Worm (Caenorhabditis elegans) whole organism, L4 larva: Measurements from ENCODE around the gene F49C12.6.
"Not testable (repeated sequence)": the region's sequence is repeated elsewhere in the genome, so short reads cannot be mapped to it uniquely, and the experiment has no call there.

ENCODE experiments used
- F26F4.8 ChIP-seq: fragments of 200-800 bp; sonication (Bioruptor generic); conservative IDR thresholded peaks from 2 replicates; pipeline ENCODE4 v1.3.6; 2022; ENCODE audit warnings: missing genetic modification characterization, missing compliant biosample characterization
- F44E2.7 ChIP-seq: fragments of 200-800 bp; sonication (Bioruptor generic); IDR thresholded peaks from 2 replicates; pipeline ENCODE4 v2.1.2; 2022; ENCODE audit warnings: missing genetic modification characterization, missing compliant biosample characterization
- F49E8.2 ChIP-seq: sonication (generic microtip); optimal IDR thresholded peaks from 2 replicates; lab custom pipeline; 2016; ENCODE audit warnings: missing compliant biosample characterization, mild to moderate bottlenecking, missing genetic modification characterization, borderline replicate concordance
- R02D3.7 ChIP-seq: fragments of 150-350 bp; sonication (generic microtip); optimal IDR thresholded peaks from 3 replicates; lab custom pipeline; 2014; ENCODE audit warnings: missing biosample characterization, missing genetic modification characterization
- T20F7.1 ChIP-seq: fragments of 200-800 bp; sonication (Bioruptor generic); optimal IDR thresholded peaks from 2 replicates; lab custom pipeline; 2018; ENCODE audit warnings: mild to moderate bottlenecking, missing genetic modification characterization, missing compliant biosample characterization
- T26A8.4 ChIP-seq: fragments of 200-800 bp; sonication (Bioruptor generic); IDR thresholded peaks from 2 replicates; pipeline ENCODE4 v1.3.6; 2022; ENCODE audit warnings: missing genetic modification characterization, missing compliant biosample characterization
- Y75B8A.6 ChIP-seq: fragments of 200-800 bp; sonication (Bioruptor generic); IDR thresholded peaks from 2 replicates; pipeline ENCODE4 v1.3.6; 2022; ENCODE audit warnings: missing genetic modification reagents, missing genetic modification characterization, missing compliant biosample characterization
- aha-1 ChIP-seq: fragments of 150-350 bp; peaks from one replicate; lab custom pipeline; 2014; ENCODE audit warnings: missing biosample characterization, missing genetic modification characterization
- ceh-28 ChIP-seq: fragments of 150-350 bp; optimal IDR thresholded peaks from 2 replicates; lab custom pipeline; 2014; ENCODE audit warnings: missing biosample characterization, missing genetic modification reagents, missing genetic modification characterization
- cey-2 ChIP-seq: sonication (generic microtip); optimal IDR thresholded peaks from 3 replicates; lab custom pipeline; 2017; ENCODE audit warnings: missing genetic modification characterization, mild to moderate bottlenecking, missing compliant biosample characterization, antibody characterized with exemption, borderline replicate concordance; ENCODE audit not compliant: insufficient read depth
- daf-16 ChIP-seq, 3 experiments: sonication (generic microtip); optimal IDR thresholded peaks; 2 replicates each; lab custom pipeline; 2016 to 2017; ENCODE audit warnings: missing genetic modification characterization in 3 of 3, missing genetic modification reagents in 3 of 3, mild to moderate bottlenecking in 2 of 3, missing compliant biosample characterization in 2 of 3, missing biosample characterization in 1 of 3, moderate library complexity in 1 of 3
- dmd-8 ChIP-seq: fragments of 200-800 bp; sonication (Bioruptor generic); IDR thresholded peaks from 2 replicates; pipeline ENCODE4 v1.3.6; 2022; ENCODE audit warnings: missing genetic modification characterization, missing compliant biosample characterization
- dpl-1 ChIP-seq: fragments of 150-350 bp; optimal IDR thresholded peaks from 2 replicates; lab custom pipeline; 2014; ENCODE audit warnings: missing biosample characterization, missing genetic modification reagents, missing genetic modification characterization
- duxl-1 ChIP-seq: sonication (generic microtip); optimal IDR thresholded peaks from 2 replicates; lab custom pipeline; 2016; ENCODE audit warnings: mild to moderate bottlenecking, missing genetic modification characterization, moderate library complexity, missing compliant biosample characterization; ENCODE audit not compliant: poor library complexity
- hif-1 ChIP-seq, 2 experiments: sonication (generic microtip); optimal IDR thresholded peaks; 2 replicates each; lab custom pipeline; 2016 to 2017; ENCODE audit warnings: missing compliant biosample characterization in 2 of 2, missing genetic modification characterization in 2 of 2, missing genetic modification reagents in 2 of 2, missing genotype in 2 of 2, mild to moderate bottlenecking in 1 of 2
- hlh-11 ChIP-seq: fragments of 200-800 bp; sonication (Bioruptor generic); optimal IDR thresholded peaks from 2 replicates; lab custom pipeline; 2018; ENCODE audit warnings: mild to moderate bottlenecking, missing genetic modification characterization, missing compliant biosample characterization
- hlh-30 ChIP-seq: sonication (generic microtip); optimal IDR thresholded peaks from 2 replicates; lab custom pipeline; 2017; ENCODE audit warnings: antibody characterized with exemption, mild to moderate bottlenecking, missing genetic modification characterization, missing compliant biosample characterization; ENCODE audit not compliant: insufficient read depth
- lin-1 ChIP-seq: fragments of 200-800 bp; sonication (Bioruptor generic); IDR thresholded peaks from 2 replicates; pipeline ENCODE4 v1.3.6; 2022; ENCODE audit warnings: missing genetic modification reagents, missing genetic modification characterization, missing compliant biosample characterization
- lin-39 ChIP-seq: fragments of 150-350 bp; optimal IDR thresholded peaks from 2 replicates; lab custom pipeline; 2014; ENCODE audit warnings: missing biosample characterization, missing genetic modification reagents, missing genetic modification characterization
- madf-9 ChIP-seq: fragments of 200-800 bp; sonication (Bioruptor generic); conservative IDR thresholded peaks from 2 replicates; pipeline ENCODE4 v1.3.6; 2022; ENCODE audit warnings: missing genetic modification reagents, missing genetic modification characterization, missing compliant biosample characterization
- mdl-1 ChIP-seq, 2 experiments: fragments of 150-350 bp in 1 of 2; sonication (generic microtip) in 1 of 2; optimal IDR thresholded peaks; 2 replicates each; lab custom pipeline; 2014 to 2017; ENCODE audit warnings: missing biosample characterization in 2 of 2, missing genetic modification characterization in 2 of 2
- mxl-3 ChIP-seq: fragments of 200-800 bp; sonication (Bioruptor generic); optimal IDR thresholded peaks from 2 replicates; lab custom pipeline; 2018; ENCODE audit warnings: mild to moderate bottlenecking, missing genetic modification characterization, missing compliant biosample characterization
- nhr-111 ChIP-seq: fragments of 200-800 bp; sonication (Bioruptor generic); optimal IDR thresholded peaks from 2 replicates; lab custom pipeline; 2018; ENCODE audit warnings: mild to moderate bottlenecking, missing genetic modification characterization, missing compliant biosample characterization
- nhr-25 ChIP-seq: sonication (generic microtip); optimal IDR thresholded peaks from 2 replicates; lab custom pipeline; 2017; ENCODE audit warnings: missing genetic modification characterization, mild to moderate bottlenecking, missing compliant biosample characterization, antibody characterized with exemption, moderate library complexity, borderline replicate concordance; ENCODE audit not compliant: insufficient read depth
- nhr-28 ChIP-seq: fragments of 150-350 bp; optimal IDR thresholded peaks from 2 replicates; lab custom pipeline; 2014; ENCODE audit warnings: missing biosample characterization, missing genetic modification characterization
- nhr-41 ChIP-seq: fragments of 200-800 bp; sonication (Bioruptor generic); IDR thresholded peaks from 2 replicates; pipeline ENCODE4 v1.3.6; 2022; ENCODE audit warnings: missing genetic modification reagents, missing genetic modification characterization, missing compliant biosample characterization
- nhr-48 ChIP-seq: sonication (generic microtip); optimal IDR thresholded peaks from 2 replicates; lab custom pipeline; 2016; ENCODE audit warnings: mild to moderate bottlenecking, missing genetic modification characterization, missing compliant biosample characterization
- nhr-77 ChIP-seq: fragments of 150-350 bp; optimal IDR thresholded peaks from 2 replicates; lab custom pipeline; 2014; ENCODE audit warnings: missing biosample characterization, missing genetic modification characterization
- php-3 ChIP-seq: fragments of 200-800 bp; sonication (Bioruptor generic); IDR thresholded peaks from 2 replicates; pipeline ENCODE4 v1.3.6; 2022; ENCODE audit warnings: missing genetic modification reagents, missing genetic modification characterization, missing compliant biosample characterization
- pqm-1 ChIP-seq: sonication (generic microtip); optimal IDR thresholded peaks from 2 replicates; lab custom pipeline; 2017; ENCODE audit warnings: missing biosample characterization, missing genetic modification characterization
- snpc-1.2 ChIP-seq: fragments of 200-800 bp; sonication (Bioruptor generic); IDR thresholded peaks from 2 replicates; pipeline ENCODE4 v1.3.6; 2022; ENCODE audit warnings: missing genetic modification reagents, missing genetic modification characterization, missing compliant biosample characterization
- spr-1 ChIP-seq: sonication (generic microtip); optimal IDR thresholded peaks from 2 replicates; lab custom pipeline; 2016; ENCODE audit warnings: mild to moderate bottlenecking, missing genetic modification characterization, missing compliant biosample characterization
- tra-1 ChIP-seq: fragments of 200-800 bp; sonication (Bioruptor generic); IDR thresholded peaks from 2 replicates; pipeline ENCODE4 v1.3.6; 2022; ENCODE audit warnings: missing genetic modification reagents, missing genetic modification characterization, missing compliant biosample characterization
- unc-39 ChIP-seq: sonication (generic microtip); optimal IDR thresholded peaks from 2 replicates; lab custom pipeline; 2017; ENCODE audit warnings: missing biosample characterization, missing genetic modification characterization
- zip-11 ChIP-seq: fragments of 200-800 bp; sonication (Bioruptor generic); IDR thresholded peaks from 2 replicates; pipeline ENCODE4 v1.3.6; 2022; ENCODE audit warnings: missing genetic modification characterization, missing compliant biosample characterization
- ztf-7 ChIP-seq: fragments of 150-350 bp; optimal IDR thresholded peaks from 2 replicates; lab custom pipeline; 2014; ENCODE audit warnings: missing biosample characterization, missing genetic modification characterization

Gene F49C12.6

DNA sequence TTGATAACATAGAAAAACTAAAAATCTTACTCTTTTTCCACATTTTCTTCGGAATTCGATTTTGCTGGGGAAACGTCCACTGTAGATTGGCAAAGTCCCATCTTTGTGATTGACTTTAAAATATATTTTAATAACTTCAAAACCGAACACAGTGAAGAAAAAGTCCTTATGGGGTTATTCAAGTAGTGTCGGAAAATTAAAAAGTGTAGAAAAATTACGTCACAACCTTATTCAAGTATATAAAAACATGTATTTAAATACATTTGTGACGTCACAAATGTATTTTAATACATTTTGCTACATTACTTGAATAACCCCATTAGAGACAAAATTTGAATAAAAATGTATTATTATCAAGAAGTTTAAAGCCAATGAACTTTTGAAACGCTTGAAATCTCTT is 4.0 kb upstream of the F49C12.6 start, which contains the start of gene F49C12.7:
Gene F49C12.7 (minus strand): TSS at position 101 of the 400 bp plus-strand sequence.
- TF ChIP-seq ceh-28 (tag; lab: Kevin White, UChicago); Y75B8A.6 (GFP tag; lab: Robert Waterston, UW); F49E8.2: not testable (repeated sequence)
- TF ChIP-seq, all 104 proteins: peak for 0; not testable (repeated sequence) for 104

DNA sequence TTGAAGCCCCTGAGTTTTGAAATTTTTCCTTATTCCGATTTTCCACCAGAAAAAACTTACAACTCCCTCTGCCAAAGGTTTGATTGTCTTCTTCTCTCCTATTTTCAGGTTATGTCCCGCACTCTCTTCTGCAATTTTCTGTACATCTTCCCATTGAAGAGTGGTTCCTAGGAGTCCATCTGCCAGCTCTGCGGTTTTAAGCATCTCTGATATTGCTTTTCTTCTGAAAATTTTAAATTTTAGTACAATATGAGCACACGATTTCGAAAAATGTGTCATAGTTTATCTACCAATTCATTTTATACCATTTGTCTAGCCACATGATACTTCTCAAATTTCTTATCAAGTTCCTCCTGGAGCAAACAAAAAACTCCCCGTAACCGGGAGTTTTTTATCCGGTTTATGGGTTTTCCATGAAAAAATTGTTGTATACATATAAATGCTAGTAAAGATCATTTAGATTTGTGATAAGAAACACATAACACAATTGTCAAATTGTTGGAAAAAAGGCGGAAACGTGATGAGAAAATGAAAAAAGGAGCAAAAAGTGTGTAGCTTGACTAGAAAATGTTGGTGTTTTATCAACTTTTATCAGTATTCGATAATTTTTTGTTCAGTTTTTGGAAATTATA is 2.2 kb upstream of the F49C12.6 start:
- TF ChIP-seq nhr-28 (tag; lab: Kevin White, UChicago): peak; percentile 71
- no peak for TF ChIP-seq nhr-41 (GFP tag; lab: Robert Waterston, UW)
- no peak for TF ChIP-seq mxl-3 (GFP tag; lab: Kevin White, UChicago)
- no peak for TF ChIP-seq hlh-30
- TF ChIP-seq lin-1 (GFP tag; lab: Robert Waterston, UW): peak; percentile 20; the same call in 1 of the 2 replicates
- TF ChIP-seq mdl-1 (tag; optimal IDR thresholded peaks at IDR 0.05; lab: Kevin White, UChicago): peak in 1 of 2 experiments; percentile 43
- no peak for TF ChIP-seq snpc-1.2 (GFP tag; lab: Robert Waterston, UW)
- peak; percentile 13 for TF ChIP-seq T20F7.1
- TF ChIP-seq hlh-11: peak; percentile 57
- no peak for TF ChIP-seq cey-2 (tag; lab: Kevin White, UChicago)
- TF ChIP-seq nhr-77 (tag; lab: Kevin White, UChicago): peak; percentile 74
- TF ChIP-seq zip-11 (GFP tag; lab: Robert Waterston, UW): no peak
- TF ChIP-seq duxl-1 (tag; lab: Kevin White, UChicago): no peak
- TF ChIP-seq madf-9: no peak
- peak; percentile 91 for TF ChIP-seq aha-1 (tag; lab: Kevin White, UChicago)
- TF ChIP-seq php-3 (GFP tag; lab: Robert Waterston, UW): 0 out of 2 replicates have a peak, but pooled peaks have one; percentile 32
- TF ChIP-seq daf-16 (GFP tag; optimal IDR thresholded peaks at IDR 0.05; lab: Kevin White, UChicago): no peak
- TF ChIP-seq daf-16 (tag; optimal IDR thresholded peaks at IDR 0.05; lab: Kevin White, UChicago): peak; percentile 62
- TF ChIP-seq pqm-1 (tag; lab: Kevin White, UChicago): peak; percentile 44
- TF ChIP-seq tra-1 (GFP tag; lab: Robert Waterston, UW): no peak
- TF ChIP-seq spr-1 (tag; lab: Kevin White, UChicago): no peak
- no peak for TF ChIP-seq hif-1 (tag; optimal IDR thresholded peaks at IDR 0.05; lab: Kevin White, UChicago)
- TF ChIP-seq, all 104 proteins: peak for 10

DNA sequence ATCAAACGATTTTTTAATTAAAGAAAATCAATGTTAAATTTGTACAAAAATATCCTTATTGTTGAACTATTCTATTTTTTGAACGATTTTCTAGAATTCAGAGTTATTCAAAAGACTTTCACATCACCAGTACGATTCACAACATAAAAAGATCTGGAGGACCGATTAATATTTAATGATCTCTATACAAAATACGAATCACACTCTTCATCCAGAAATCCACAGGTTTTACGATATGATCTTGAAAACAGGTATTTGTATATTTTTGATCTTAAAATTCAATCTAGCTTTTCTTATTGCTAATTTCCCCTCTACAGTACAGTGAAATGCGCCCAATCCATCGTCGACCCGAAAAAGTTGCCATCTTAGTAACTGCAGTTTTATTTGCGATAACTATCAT is 4.3 kb downstream of the F49C12.6 start, which contains the start of gene F49C12.5:
Gene F49C12.5 (plus strand): TSS at position 301 of the 400 bp plus-strand sequence.
- TF ChIP-seq unc-39 (tag; lab: Kevin White, UChicago) (no peak), dpl-1 (GFP tag; lab: Kevin White, UChicago) (no peak)

DNA sequence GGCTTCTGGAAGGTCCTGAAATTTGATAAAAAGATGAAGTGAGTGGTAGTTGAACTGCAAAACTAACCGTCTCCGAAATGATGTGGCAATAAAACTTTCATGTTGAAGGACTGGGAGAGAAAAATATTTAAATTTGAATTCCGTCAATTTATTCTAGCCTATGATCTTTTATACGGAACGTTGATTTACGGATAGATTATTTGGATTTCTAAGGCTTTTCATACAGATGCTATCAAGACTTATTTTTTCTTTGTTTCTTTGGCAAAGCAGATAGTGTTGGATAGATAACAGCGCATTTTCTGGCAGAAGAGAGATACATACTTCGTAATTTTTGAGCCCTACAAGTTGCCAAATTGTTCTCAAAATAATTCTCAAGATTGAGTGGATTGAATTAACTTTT is 4.9 kb downstream of the F49C12.6 start, which contains the start of gene F49C12.4:
Gene F49C12.4 (minus strand): TSS at position 101 of the 400 bp plus-strand sequence.
- TF ChIP-seq F26F4.8 (GFP tag; lab: Robert Waterston, UW) (no peak), nhr-48 (tag; lab: Kevin White, UChicago) (no peak), T26A8.4 (no peak), nhr-41 (GFP tag; lab: Robert Waterston, UW) (no peak), ztf-7 (tag; lab: Kevin White, UChicago) (no peak), lin-39 (tag; lab: Kevin White, UChicago) (no peak), nhr-25 (tag; lab: Kevin White, UChicago) (no peak), T20F7.1 (no peak), F44E2.7 (GFP tag; lab: Robert Waterston, UW) (no peak), unc-39 (tag; lab: Kevin White, UChicago) (no peak), dmd-8 (no peak), nhr-111 (GFP tag; lab: Kevin White, UChicago) (no peak), R02D3.7 (tag; lab: Kevin White, UChicago) (no peak)
